Worm (Caenorhabditis elegans): ENCODE results near the gene K12H6.9.

ce11 chrII:2783380-2783779 lies 40.8 kb upstream of the K12H6.9 start:
- TF ChIP-seq nhr-11 (tag; optimal IDR thresholded peaks at IDR 0.05) (no peak), jun-1 (tag; optimal IDR thresholded peaks at IDR 0.05) (no peak), nhr-43 (tag; optimal IDR thresholded peaks at IDR 0.05; ENCODE audit: poor library complexity, severe bottlenecking) (no peak), R02D3.7 (tag; optimal IDR thresholded peaks at IDR 0.05) (no peak), lin-15B (tag; optimal IDR thresholded peaks at IDR 0.05) (no peak), nhr-77 (tag; optimal IDR thresholded peaks at IDR 0.05) (no peak), unc-62 (GFP tag; optimal IDR thresholded peaks at IDR 0.05) (no peak), elt-3 (tag; optimal IDR thresholded peaks at IDR 0.05) (no peak), fos-1 (tag; optimal IDR thresholded peaks at IDR 0.05) (no peak), nhr-28 (tag; optimal IDR thresholded peaks at IDR 0.05) (no peak), unc-39 (tag; optimal IDR thresholded peaks at IDR 0.05) (no peak), hmg-11 (tag; optimal IDR thresholded peaks at IDR 0.05) (no peak), zag-1 (tag; optimal IDR thresholded peaks at IDR 0.05) (no peak), pqm-1 (tag; optimal IDR thresholded peaks at IDR 0.05) (no peak)

All from whole organism, L3 larva.